Fruit fly (Drosophila melanogaster) whole organism, wandering third instar larva: Measurements from ENCODE around the gene RpLP1.

Source experiments
- CG32264 ChIP-seq: fragments of 200-800 bp; sonication (Bioruptor generic); optimal IDR thresholded peaks from 2 replicates; lab custom pipeline; 2016; ENCODE audit warnings: missing biosample characterization, missing genetic modification characterization
- psq ChIP-seq: fragments of 200-800 bp; sonication (Bioruptor generic); optimal IDR thresholded peaks from 3 replicates; lab custom pipeline; 2017; ENCODE audit warnings: missing biosample characterization, mild to moderate bottlenecking, missing genetic modification characterization, moderate library complexity

dm6 chr2L:429680-430484, 10.1 kb downstream of the RpLP1 start:
- peak; percentile 87 for TF ChIP-seq CG32264 (GFP tag; lab: Kevin White, UChicago)
- peak; percentile 97 for TF ChIP-seq psq (GFP tag; lab: Kevin White, UChicago)
